Worm (Caenorhabditis elegans) whole organism, L4/young adult: ENCODE measurements around the gene gpa-3.
A peak's percentile ranks its signal among the peaks of the same experiment; 100 is the strongest.
"Not testable (repeated sequence)": the region's sequence is repeated elsewhere in the genome, so short reads cannot be mapped to it uniquely, and the experiment has no call there.

Experiments used
- W03F9.2 ChIP-seq: fragments of 150-350 bp; optimal IDR thresholded peaks from 2 replicates; lab custom pipeline; 2014; ENCODE audit warnings: missing biosample characterization, missing genetic modification characterization
- dao-5 ChIP-seq: sonication (generic microtip); optimal IDR thresholded peaks from 2 replicates; lab custom pipeline; 2016; ENCODE audit warnings: missing genotype, missing genetic modification characterization, moderate library complexity, missing compliant biosample characterization
- him-1 ChIP-seq: sonication (generic microtip); optimal IDR thresholded peaks from 2 replicates; lab custom pipeline; 2016; ENCODE audit warnings: missing genotype, missing genetic modification reagents, missing genetic modification characterization, missing compliant biosample characterization

gpa-3 gene

ce11 chrV:9359674-9360073, at the start of gene gpa-3:
Gene gpa-3, minus strand, starts transcription at chrV:9359774.
- TF ChIP-seq him-1 (tag; lab: Kevin White, UChicago): no peak
- TF ChIP-seq dao-5 (tag; lab: Kevin White, UChicago): no peak
- TF ChIP-seq W03F9.2: no peak

ce11 chrV:9408869-9409268, 49.3 kb upstream of the gpa-3 start:
- TF ChIP-seq W03F9.2: no peak
- no peak for TF ChIP-seq him-1 (tag; lab: Kevin White, UChicago)
- TF ChIP-seq dao-5 (tag; lab: Kevin White, UChicago): no peak

- TF ChIP-seq him-1 (tag; lab: Kevin White, UChicago) (no peak), W03F9.2 (no peak), dao-5 (tag; lab: Kevin White, UChicago) (no peak)
Observed at ce11 chrV:9406890-9407289, 47.3 kb upstream of the gpa-3 start.

- TF ChIP-seq dao-5 (tag; lab: Kevin White, UChicago) (no peak), him-1 (tag; lab: Kevin White, UChicago) (no peak), W03F9.2 (no peak)
Observed at ce11 chrV:9399886-9400373, 40.4 kb upstream of the gpa-3 start, which contains the start of gene trpp-4. Gene trpp-4, plus strand, starts transcription at chrV:9400327.

ce11 chrV:9394938-9395639, 35.5 kb upstream of the gpa-3 start:
- no peak for TF ChIP-seq W03F9.2
- TF ChIP-seq dao-5 (tag; lab: Kevin White, UChicago): no peak
- TF ChIP-seq him-1 (tag; lab: Kevin White, UChicago): no peak

ce11 chrV:9391959-9392358, 32.4 kb upstream of the gpa-3 start:
- no peak for TF ChIP-seq dao-5 (tag; lab: Kevin White, UChicago)
- TF ChIP-seq W03F9.2: no peak
- TF ChIP-seq him-1 (tag; lab: Kevin White, UChicago): no peak

- TF ChIP-seq W03F9.2 (no peak), dao-5 (tag; lab: Kevin White, UChicago) (no peak), him-1 (tag; lab: Kevin White, UChicago) (no peak)
Observed at ce11 chrV:9386143-9386542, 26.6 kb upstream of the gpa-3 start, which contains the start of gene hum-2. Gene hum-2, plus strand, starts transcription at chrV:9386175.

ce11 chrV:9384949-9385348, 25.4 kb upstream of the gpa-3 start:
- TF ChIP-seq him-1 (tag; lab: Kevin White, UChicago) (no peak), W03F9.2 (no peak), dao-5 (tag; lab: Kevin White, UChicago) (no peak)

ce11 chrV:9384359-9384758, 24.8 kb upstream of the gpa-3 start:
- no peak for TF ChIP-seq W03F9.2
- no peak for TF ChIP-seq dao-5 (tag; lab: Kevin White, UChicago)
- TF ChIP-seq him-1 (tag; lab: Kevin White, UChicago): no peak

ce11 chrV:9382538-9383328, 23.2 kb upstream of the gpa-3 start:
- no peak for TF ChIP-seq him-1 (tag; lab: Kevin White, UChicago)
- TF ChIP-seq W03F9.2: peak; percentile 54
- no peak for TF ChIP-seq dao-5 (tag; lab: Kevin White, UChicago)

- TF ChIP-seq him-1 (tag; lab: Kevin White, UChicago) (no peak), W03F9.2 (no peak), dao-5 (tag; lab: Kevin White, UChicago) (no peak)
Observed at ce11 chrV:9381846-9382363, 22.3 kb upstream of the gpa-3 start, which contains the start of gene E02C12.12. Gene E02C12.12, minus strand, starts transcription at chrV:9382313.

ce11 chrV:9379808-9380207, 20.2 kb upstream of the gpa-3 start, which contains the start of gene E02C12.11:
Gene E02C12.11, minus strand, starts transcription at chrV:9379908.
- not testable (repeated sequence) for TF ChIP-seq W03F9.2; him-1 (tag; lab: Kevin White, UChicago); dao-5 (tag; lab: Kevin White, UChicago)

- TF ChIP-seq W03F9.2 (no peak), dao-5 (tag; lab: Kevin White, UChicago) (no peak), him-1 (tag; lab: Kevin White, UChicago) (no peak)
Observed at ce11 chrV:9378335-9378734, 18.8 kb upstream of the gpa-3 start, which contains the start of gene E02C12.10. Gene E02C12.10, minus strand, starts transcription at chrV:9378409.
